Worm (Caenorhabditis elegans): ENCODE data around the gene Y54G2A.26.

The Y54G2A.26 gene

ce11 chrIV:2998597-2999161, 3.4 kb upstream of the Y54G2A.26 start:
- TF ChIP-seq ttx-3 (tag; optimal IDR thresholded peaks at IDR 0.05) = no peak
- peak; percentile 54 for TF ChIP-seq ceh-18 (tag; optimal IDR thresholded peaks at IDR 0.05)
- no peak for TF ChIP-seq rnt-1 (tag; optimal IDR thresholded peaks at IDR 0.05)
- no peak for TF ChIP-seq hlh-8 (tag; optimal IDR thresholded peaks at IDR 0.05)
- no peak for TF ChIP-seq ets-4 (tag; optimal IDR thresholded peaks at IDR 0.05)
- TF ChIP-seq ceh-6 (GFP tag; optimal IDR thresholded peaks at IDR 0.05) = no peak
- no peak for TF ChIP-seq Y22D7AL.16 (tag; optimal IDR thresholded peaks at IDR 0.05)
- no peak for TF ChIP-seq madf-2 (tag; optimal IDR thresholded peaks at IDR 0.05)
- no peak for TF ChIP-seq sox-4 (tag; optimal IDR thresholded peaks at IDR 0.05)
- no peak for TF ChIP-seq C38D4.7 (GFP tag; optimal IDR thresholded peaks at IDR 0.05)
- TF ChIP-seq nfya-1 (tag; optimal IDR thresholded peaks at IDR 0.05) = peak; percentile 43
- TF ChIP-seq mec-3 (tag; optimal IDR thresholded peaks at IDR 0.05; ENCODE audit: borderline replicate concordance) = no peak
- TF ChIP-seq K09A11.1 (tag; optimal IDR thresholded peaks at IDR 0.05; ENCODE audit: insufficient read depth) = no peak
- no peak for TF ChIP-seq ceh-45 (GFP tag; IDR thresholded peaks at IDR 0.05)
- TF ChIP-seq C08G9.2 (tag; optimal IDR thresholded peaks at IDR 0.05) = peak; percentile 59
- no peak for TF ChIP-seq F13H6.1 (tag; optimal IDR thresholded peaks at IDR 0.05)
- TF ChIP-seq unc-55 (GFP tag; optimal IDR thresholded peaks at IDR 0.05) = no peak
- no peak for TF ChIP-seq sox-2 (GFP tag; IDR thresholded peaks at IDR 0.05)
- TF ChIP-seq ceh-31 (tag; optimal IDR thresholded peaks at IDR 0.05) = peak; percentile 86
- no peak for TF ChIP-seq ahr-1 (tag; optimal IDR thresholded peaks at IDR 0.05)
- no peak for TF ChIP-seq K02D7.2 (tag; optimal IDR thresholded peaks at IDR 0.05)
- TF ChIP-seq fkh-10 (GFP tag; optimal IDR thresholded peaks at IDR 0.05) = no peak
- no peak for TF ChIP-seq lim-6 (tag; optimal IDR thresholded peaks at IDR 0.05)
- TF ChIP-seq pat-9 (tag; optimal IDR thresholded peaks at IDR 0.05) = no peak
- peak; percentile 36 for TF ChIP-seq ref-2 (tag; optimal IDR thresholded peaks at IDR 0.05)
- peak; percentile 76 for TF ChIP-seq ceh-34 (tag; optimal IDR thresholded peaks at IDR 0.05)
- TF ChIP-seq ceh-19 (GFP tag; optimal IDR thresholded peaks at IDR 0.05) = peak; percentile 67
- peak; percentile 48 for TF ChIP-seq unc-86 (tag; optimal IDR thresholded peaks at IDR 0.05)
- TF ChIP-seq tbx-2 (tag; optimal IDR thresholded peaks at IDR 0.05) = peak; percentile 63
- no peak for TF ChIP-seq hlh-30 (tag; optimal IDR thresholded peaks at IDR 0.05; ENCODE audit: insufficient read depth)
- peak; percentile 45 for TF ChIP-seq unc-42 (tag; optimal IDR thresholded peaks at IDR 0.05)
- TF ChIP-seq pax-1 (tag; optimal IDR thresholded peaks at IDR 0.05) = no peak
- 0 out of 2 replicates have a peak, but pooled peaks have one; percentile 11 for TF ChIP-seq unc-3 (GFP tag; conservative IDR thresholded peaks at IDR 0.05)
- TF ChIP-seq unc-3 (tag; optimal IDR thresholded peaks at IDR 0.05) = peak; percentile 43
- TF ChIP-seq ceh-14 (tag; optimal IDR thresholded peaks at IDR 0.05) = peak; percentile 71
- TF ChIP-seq nhr-11 (tag; optimal IDR thresholded peaks at IDR 0.05) = no peak
- no peak for TF ChIP-seq ama-1 (optimal IDR thresholded peaks at IDR 0.05)
- no peak for TF ChIP-seq odd-2 (tag; optimal IDR thresholded peaks at IDR 0.05)
- TF ChIP-seq fkh-6 (tag; optimal IDR thresholded peaks at IDR 0.05) = no peak
- TF ChIP-seq hlh-6 (tag; optimal IDR thresholded peaks at IDR 0.05) = peak; percentile 47
- TF ChIP-seq hlh-13 (GFP tag; optimal IDR thresholded peaks at IDR 0.05) = no peak
- no peak for TF ChIP-seq ceh-30 (tag; optimal IDR thresholded peaks at IDR 0.05)
- peak; percentile 37 for TF ChIP-seq dmd-4 (tag; optimal IDR thresholded peaks at IDR 0.05; ENCODE audit: borderline replicate concordance)
- no peak for TF ChIP-seq pag-3 (tag; optimal IDR thresholded peaks at IDR 0.05; ENCODE audit: borderline replicate concordance)
- peak; percentile 44 for TF ChIP-seq sdc-2 (tag; optimal IDR thresholded peaks at IDR 0.05)
- no peak for TF ChIP-seq T23F11.4 (GFP tag; optimal IDR thresholded peaks at IDR 0.05)
- no peak for TF ChIP-seq ceh-24 (tag; optimal IDR thresholded peaks at IDR 0.05)
- TF ChIP-seq elt-4 (tag; optimal IDR thresholded peaks at IDR 0.05) = no peak
- no peak for TF ChIP-seq nhr-232 (tag; optimal IDR thresholded peaks at IDR 0.05)
- TF ChIP-seq pqm-1 (tag; optimal IDR thresholded peaks at IDR 0.05) = no peak
- no peak for TF ChIP-seq ztf-16 (tag; optimal IDR thresholded peaks at IDR 0.05)
- no peak for TF ChIP-seq pha-4 (tag; optimal IDR thresholded peaks at IDR 0.05)
- TF ChIP-seq dve-1 (tag; optimal IDR thresholded peaks at IDR 0.05) = no peak
